Worm (Caenorhabditis elegans) whole organism, late embryonic: ENCODE results near the gene F47B7.3.

Experiments
- ahr-1 ChIP-seq: sonication (generic microtip); optimal IDR thresholded peaks from 2 replicates; lab custom pipeline; 2016; ENCODE audit warnings: missing genetic modification characterization, missing compliant biosample characterization
- ceh-19 ChIP-seq: fragments of 200-800 bp; sonication (Bioruptor generic); optimal IDR thresholded peaks from 2 replicates; lab custom pipeline; 2018; ENCODE audit warnings: mild to moderate bottlenecking, missing genetic modification characterization, missing compliant biosample characterization
- ceh-30 ChIP-seq: fragments of 150-350 bp; optimal IDR thresholded peaks from 2 replicates; lab custom pipeline; 2014; ENCODE audit warnings: missing biosample characterization, missing genetic modification characterization
- ceh-34 ChIP-seq: sonication (generic microtip); optimal IDR thresholded peaks from 2 replicates; lab custom pipeline; 2016; ENCODE audit warnings: mild to moderate bottlenecking, missing genetic modification characterization, missing compliant biosample characterization
- dmd-4 ChIP-seq: sonication (generic microtip); optimal IDR thresholded peaks from 2 replicates; lab custom pipeline; 2016; ENCODE audit warnings: borderline replicate concordance, missing genetic modification characterization, missing compliant biosample characterization
- dve-1 ChIP-seq: sonication (generic microtip); optimal IDR thresholded peaks from 2 replicates; lab custom pipeline; 2017; ENCODE audit warnings: antibody characterized with exemption, mild to moderate bottlenecking, missing genetic modification characterization, missing compliant biosample characterization
- hlh-30 ChIP-seq: sonication (generic microtip); optimal IDR thresholded peaks from 2 replicates; lab custom pipeline; 2017; ENCODE audit warnings: antibody characterized with exemption, missing genetic modification characterization, missing compliant biosample characterization; ENCODE audit not compliant: insufficient read depth
- pha-4 ChIP-seq: fragments of 150-350 bp; optimal IDR thresholded peaks from 2 replicates; lab custom pipeline; 2018; ENCODE audit warnings: missing biosample characterization, missing genetic modification reagents, missing genetic modification characterization

ce11 chrX:3758399-3758798, 5.8 kb downstream of the F47B7.3 start, which contains the start of gene T14G12.12:
- TF ChIP-seq dmd-4 (tag; lab: Kevin White, UChicago) (no peak), ceh-19 (GFP tag; lab: Kevin White, UChicago) (no peak), ceh-30 (tag; lab: Kevin White, UChicago) (no peak), dve-1 (tag; lab: Kevin White, UChicago) (no peak), ahr-1 (tag; lab: Kevin White, UChicago) (no peak), hlh-30 (tag; lab: Kevin White, UChicago) (no peak), ceh-34 (tag; lab: Kevin White, UChicago) (no peak), pha-4 (tag; lab: Kevin White, UChicago) (no peak)
